Worm (Caenorhabditis elegans): ENCODE data around the gene pam-1.

Gene pam-1

DNA sequence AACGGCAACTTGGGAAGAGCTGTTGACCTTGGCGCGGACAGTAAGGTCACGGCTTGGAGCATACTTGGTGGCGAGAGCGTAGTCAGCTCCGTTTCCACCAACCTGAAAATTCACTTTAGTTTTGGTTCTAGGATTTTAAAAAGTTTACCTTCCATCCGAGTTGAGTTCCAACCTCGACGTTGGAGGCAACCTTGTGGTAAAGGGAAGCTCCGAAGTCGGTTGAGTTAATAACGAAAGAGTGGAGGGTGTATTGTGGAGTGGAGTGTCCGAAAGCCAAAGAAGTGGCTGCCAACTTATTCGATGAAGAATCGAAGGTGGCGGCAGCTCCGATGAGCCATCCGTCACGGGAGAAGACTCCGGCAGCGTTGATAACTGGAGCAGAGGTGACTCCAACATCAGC, 43.9 kb downstream of the pam-1 start:
- TF ChIP-seq set-16 (GFP tag; IDR thresholded peaks at IDR 0.05) (peak; percentile 36; the same call in 1 of the 2 replicates), nhr-102 (tag; optimal IDR thresholded peaks at IDR 0.05) (no peak), ces-1 (GFP tag; optimal IDR thresholded peaks at IDR 0.05) (no peak), lin-38 (GFP tag; IDR thresholded peaks at IDR 0.05) (0 out of 2 replicates have a peak, but pooled peaks have one; percentile 11), F26F4.8 (GFP tag; conservative IDR thresholded peaks at IDR 0.05) (no peak), dmd-9 (GFP tag; IDR thresholded peaks at IDR 0.05) (0 out of 2 replicates have a peak, but pooled peaks have one; percentile 36)

DNA sequence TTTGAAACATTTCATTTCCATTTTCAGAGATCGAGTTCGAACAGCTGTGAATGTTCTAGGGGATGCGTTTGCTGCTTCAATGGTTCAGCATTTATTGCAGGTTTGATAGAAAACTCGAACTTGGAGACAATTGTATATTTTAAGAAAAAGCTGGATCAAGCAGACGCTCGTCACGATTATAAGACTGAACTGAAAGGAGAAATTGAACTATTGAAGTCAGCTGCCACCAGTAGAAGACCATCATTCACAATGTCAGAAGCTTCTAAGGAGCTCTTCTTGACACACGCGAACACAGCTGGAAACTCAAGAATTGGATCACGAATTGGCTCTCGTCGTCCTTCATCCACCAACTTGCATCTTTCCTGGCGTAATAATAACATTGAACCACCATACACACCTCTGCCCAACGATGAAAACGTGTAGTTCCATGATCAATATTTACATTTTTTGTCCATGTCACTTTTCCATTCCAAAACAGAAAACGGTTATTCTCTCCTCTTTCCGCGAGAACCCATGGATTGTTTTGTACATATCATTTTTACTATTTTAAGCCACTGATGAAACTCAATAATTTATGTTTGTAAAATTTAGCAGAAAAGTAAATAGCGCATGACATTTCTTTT, 44.6 kb downstream of the pam-1 start:
- TF ChIP-seq ama-1 (optimal IDR thresholded peaks at IDR 0.05) (peak; percentile 91), pha-4 (GFP tag; IDR thresholded peaks at IDR 0.05) (peak; percentile 55), pha-4 (tag; optimal IDR thresholded peaks at IDR 0.05) (no peak), nhr-77 (tag; optimal IDR thresholded peaks at IDR 0.05) (peak; percentile 9), daf-16 (GFP tag; optimal IDR thresholded peaks at IDR 0.05) (peak in 1 of 2 experiments; percentile 10), daf-16 (tag; optimal IDR thresholded peaks at IDR 0.05) (peak; percentile 52), arid-1 (GFP tag; conservative IDR thresholded peaks at IDR 0.05) (peak; percentile 50; the same call in 1 of the 2 replicates), T20F7.1 (GFP tag; optimal IDR thresholded peaks at IDR 0.05) (peak; percentile 71), F49E8.2 (tag; optimal IDR thresholded peaks at IDR 0.05; ENCODE audit: borderline replicate concordance) (peak; percentile 45), F26F4.8 (GFP tag; conservative IDR thresholded peaks at IDR 0.05) (0 out of 2 replicates have a peak, but pooled peaks have one; percentile 12), daf-12 (tag; optimal IDR thresholded peaks at IDR 0.05) (no peak), mep-1 (tag; optimal IDR thresholded peaks at IDR 0.05) (peak; percentile 61), dve-1 (tag; optimal IDR thresholded peaks at IDR 0.05; ENCODE audit: insufficient read depth) (peak; percentile 46), hlh-11 (tag; optimal IDR thresholded peaks at IDR 0.05) (peak; percentile 29), aha-1 (tag) (peak; percentile 93), nhr-48 (tag; optimal IDR thresholded peaks at IDR 0.05) (peak; percentile 1), nhr-25 (tag; optimal IDR thresholded peaks at IDR 0.05; ENCODE audit: borderline replicate concordance, insufficient read depth) (peak; percentile 34), unc-130 (GFP tag; optimal IDR thresholded peaks at IDR 0.05) (peak; percentile 31), ztf-7 (tag; optimal IDR thresholded peaks at IDR 0.05) (no peak), snpc-1.2 (GFP tag; IDR thresholded peaks at IDR 0.05) (peak; percentile 71), lin-38 (GFP tag; IDR thresholded peaks at IDR 0.05) (peak; percentile 53), hlh-30 (tag; optimal IDR thresholded peaks at IDR 0.05; ENCODE audit: insufficient read depth) (no peak), dmd-8 (GFP tag; IDR thresholded peaks at IDR 0.05) (no peak), ctbp-1 (GFP tag; IDR thresholded peaks at IDR 0.05) (peak; percentile 38; the same call in 1 of the 2 replicates), Y48G9A.11 (GFP tag; IDR thresholded peaks at IDR 0.05) (peak; percentile 13; the same call in 1 of the 2 replicates), nhr-10 (tag; optimal IDR thresholded peaks at IDR 0.05) (peak; percentile 32), mes-2 (tag; optimal IDR thresholded peaks at IDR 0.05; ENCODE audit: poor library complexity, severe bottlenecking) (peak; percentile 27), zfp-3 (GFP tag; conservative IDR thresholded peaks at IDR 0.05) (peak; percentile 73; the same call in 1 of the 2 replicates), duxl-1 (tag; optimal IDR thresholded peaks at IDR 0.05; ENCODE audit: poor library complexity) (peak; percentile 12), saeg-2 (GFP tag; IDR thresholded peaks at IDR 0.05) (no peak), ZK546.5 (tag; optimal IDR thresholded peaks at IDR 0.05) (no peak), lsy-2 (tag; optimal IDR thresholded peaks at IDR 0.05) (peak in 1 of 2 experiments; percentile 32), unc-62 (GFP tag; optimal IDR thresholded peaks at IDR 0.05 in 1 of 2) (peak in 1 of 2 experiments; percentile 74), unc-62 (tag; optimal IDR thresholded peaks at IDR 0.05) (no peak), dmd-6 (GFP tag; IDR thresholded peaks at IDR 0.05) (peak; percentile 40), daf-8 (GFP tag; IDR thresholded peaks at IDR 0.05) (0 out of 2 replicates have a peak, but pooled peaks have one; percentile 41), ceh-32 (tag; optimal IDR thresholded peaks at IDR 0.05; ENCODE audit: poor library complexity) (no peak)
